Fruit fly (Drosophila melanogaster): ENCODE data around the gene CG17271.

The CG17271 gene

DNA sequence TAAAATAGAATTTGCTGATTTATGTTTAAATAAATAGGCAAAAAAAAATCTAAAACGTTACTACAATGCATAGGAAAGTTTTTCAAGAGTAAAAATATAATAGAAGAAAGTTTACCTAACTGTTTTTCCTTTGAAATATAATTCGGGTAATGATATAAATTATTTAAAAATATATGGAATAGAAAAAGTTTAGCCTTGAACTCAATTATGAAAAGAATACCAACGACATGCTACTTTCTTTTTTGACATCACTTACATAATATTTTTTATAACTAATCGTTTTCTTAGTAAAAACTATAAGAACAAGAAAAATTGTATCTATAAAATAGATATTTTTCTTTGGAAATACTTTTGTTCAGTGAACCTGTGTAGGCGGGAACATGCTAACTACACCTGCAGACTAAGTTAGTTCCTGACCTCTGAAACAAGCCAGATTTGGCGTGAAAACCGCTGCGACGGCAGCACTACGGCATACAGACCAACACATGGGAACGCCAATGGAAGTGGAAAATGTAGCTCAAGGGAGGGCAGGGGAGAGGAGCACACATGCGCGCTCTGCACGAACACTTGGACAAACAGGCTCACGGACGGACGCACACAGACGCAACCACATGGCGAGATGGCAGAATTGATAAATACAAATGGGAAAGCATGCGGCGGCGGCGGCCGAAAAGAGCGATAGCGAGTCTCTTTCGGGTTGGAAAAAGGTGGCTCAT, 7.9 kb upstream of the CG17271 start (continued):
- TF ChIP-seq usp (GFP tag; optimal IDR thresholded peaks at IDR 0.05) (no peak), HLH3B (GFP tag; IDR thresholded peaks at IDR 0.05) (no peak), Hey (tag; optimal IDR thresholded peaks at IDR 0.05) (peak; percentile 46), CG7556 (GFP tag; optimal IDR thresholded peaks at IDR 0.05) (peak; percentile 71), Oaz (GFP tag; IDR thresholded peaks at IDR 0.05) (no peak), croc (GFP tag; conservative IDR thresholded peaks at IDR 0.05) (no peak), Dref (GFP tag; IDR thresholded peaks at IDR 0.05) (no peak), gce (GFP tag; IDR thresholded peaks at IDR 0.05) (0 out of 3 replicates have a peak, but pooled peaks have one; percentile 11), CG6765 (GFP tag; optimal IDR thresholded peaks at IDR 0.05) (no peak), CG1603 (tag; optimal IDR thresholded peaks at IDR 0.05) (peak; percentile 13), CG18599 (GFP tag; optimal IDR thresholded peaks at IDR 0.05) (peak; percentile 45), jigr1 (GFP tag; IDR thresholded peaks at IDR 0.05) (no peak), tap (tag; optimal IDR thresholded peaks at IDR 0.05) (no peak), Sin3A (optimal IDR thresholded peaks at IDR 0.05) (no peak), CG31365 (tag; optimal IDR thresholded peaks at IDR 0.05) (no peak), CG6175 (GFP tag; IDR thresholded peaks at IDR 0.05) (0 out of 3 replicates have a peak, but pooled peaks have one; percentile 41), sr (GFP tag; IDR thresholded peaks at IDR 0.05) (no peak), CG12299 (tag; optimal IDR thresholded peaks at IDR 0.05) (no peak), MTF-1 (GFP tag; optimal IDR thresholded peaks at IDR 0.05; ENCODE audit: borderline replicate concordance) (no peak), tna (GFP tag; IDR thresholded peaks at IDR 0.05; ENCODE audit: partially characterized antibody) (no peak), sob (GFP tag; IDR thresholded peaks at IDR 0.05) (peak; percentile 59; the same call in 1 of the 2 replicates), Doc2 (GFP tag; IDR thresholded peaks at IDR 0.05) (no peak), org-1 (GFP tag; optimal IDR thresholded peaks at IDR 0.05) (no peak), Deaf1 (tag; optimal IDR thresholded peaks at IDR 0.05) (no peak), CG12942 (GFP tag; optimal IDR thresholded peaks at IDR 0.05) (no peak), CG12104 (GFP tag; optimal IDR thresholded peaks at IDR 0.05) (peak; percentile 31), slou (GFP tag; optimal IDR thresholded peaks at IDR 0.05) (no peak), CG2116 (GFP tag; optimal IDR thresholded peaks at IDR 0.05) (no peak), lmd (GFP tag; IDR thresholded peaks at IDR 0.05) (peak; percentile 9; the same call in 1 of the 2 replicates), tx (GFP tag; optimal IDR thresholded peaks at IDR 0.05) (no peak), ato (GFP tag; IDR thresholded peaks at IDR 0.05; ENCODE audit: partially characterized antibody) (no peak), CG15514 (GFP tag; optimal IDR thresholded peaks at IDR 0.05) (peak; percentile 52), br (optimal IDR thresholded peaks at IDR 0.05) (no peak), Nf-YC (tag; optimal IDR thresholded peaks at IDR 0.05) (peak; percentile 29), dmrt99B (tag; optimal IDR thresholded peaks at IDR 0.05) (peak; percentile 24), dimm (GFP tag; IDR thresholded peaks at IDR 0.05) (no peak), tio (GFP tag; optimal IDR thresholded peaks at IDR 0.05) (no peak), CG8359 (GFP tag; optimal IDR thresholded peaks at IDR 0.05; ENCODE audit: borderline replicate concordance) (no peak), CG1792 (GFP tag; optimal IDR thresholded peaks at IDR 0.05) (no peak), CG17802 (tag; optimal IDR thresholded peaks at IDR 0.05) (no peak), gsb (GFP tag; IDR thresholded peaks at IDR 0.05) (no peak), CG11456 (GFP tag; IDR thresholded peaks at IDR 0.05) (no peak), MESR4 (GFP tag; optimal IDR thresholded peaks at IDR 0.05) (no peak), CG10959 (GFP tag; IDR thresholded peaks at IDR 0.05) (no peak), Oli (tag; optimal IDR thresholded peaks at IDR 0.05) (peak; percentile 51), CG14710 (tag; optimal IDR thresholded peaks at IDR 0.05) (peak; percentile 18), Ada2b (GFP tag; IDR thresholded peaks at IDR 0.05) (no peak), dpn (GFP tag; optimal IDR thresholded peaks at IDR 0.05) (no peak), Xbp1 (GFP tag; optimal IDR thresholded peaks at IDR 0.05) (no peak), kay (GFP tag; optimal IDR thresholded peaks at IDR 0.05) (no peak), CG17612 (GFP tag; IDR thresholded peaks at IDR 0.05) (no peak)
